Worm (Caenorhabditis elegans) whole organism, L4 larva: ENCODE measurements around the gene cdc-48.1.

Source experiments
- F44E2.7 ChIP-seq: fragments of 200-800 bp; sonication (Bioruptor generic); IDR thresholded peaks from 2 replicates; pipeline ENCODE4 v2.1.2; 2022; ENCODE audit warnings: missing genetic modification characterization, missing compliant biosample characterization
- F49E8.2 ChIP-seq: sonication (generic microtip); optimal IDR thresholded peaks from 2 replicates; lab custom pipeline; 2016; ENCODE audit warnings: missing compliant biosample characterization, mild to moderate bottlenecking, missing genetic modification characterization, borderline replicate concordance
- T20F7.1 ChIP-seq: fragments of 200-800 bp; sonication (Bioruptor generic); optimal IDR thresholded peaks from 2 replicates; lab custom pipeline; 2018; ENCODE audit warnings: mild to moderate bottlenecking, missing genetic modification characterization, missing compliant biosample characterization
- T26A8.4 ChIP-seq: fragments of 200-800 bp; sonication (Bioruptor generic); IDR thresholded peaks from 2 replicates; pipeline ENCODE4 v1.3.6; 2022; ENCODE audit warnings: missing genetic modification characterization, missing compliant biosample characterization
- Y105C5A.15 ChIP-seq: fragments of 200-800 bp; sonication (Bioruptor generic); IDR thresholded peaks from 2 replicates; pipeline ENCODE4 v1.3.6; 2022; ENCODE audit warnings: missing genetic modification characterization, missing compliant biosample characterization
- Y48G9A.11 ChIP-seq: fragments of 200-800 bp; sonication (Bioruptor generic); IDR thresholded peaks from 2 replicates; pipeline ENCODE4 v1.3.6; 2022; ENCODE audit warnings: missing genetic modification reagents, missing genetic modification characterization, missing compliant biosample characterization
- Y5F2A.4 ChIP-seq: fragments of 200-800 bp; sonication (Bioruptor generic); optimal IDR thresholded peaks from 2 replicates; lab custom pipeline; 2018; ENCODE audit warnings: mild to moderate bottlenecking, missing genetic modification characterization, missing compliant biosample characterization
- Y75B8A.6 ChIP-seq: fragments of 200-800 bp; sonication (Bioruptor generic); IDR thresholded peaks from 2 replicates; pipeline ENCODE4 v1.3.6; 2022; ENCODE audit warnings: missing genetic modification reagents, missing genetic modification characterization, missing compliant biosample characterization
- aha-1 ChIP-seq: fragments of 150-350 bp; peaks from one replicate; lab custom pipeline; 2014; ENCODE audit warnings: missing biosample characterization, missing genetic modification characterization
- ama-1 ChIP-seq: fragments of 150-350 bp; optimal IDR thresholded peaks from 2 replicates; lab custom pipeline; 2014; ENCODE audit warnings: inconsistent platforms, mixed read lengths
- ceh-20 ChIP-seq: fragments of 200-800 bp; sonication (Bioruptor generic); IDR thresholded peaks from 2 replicates; pipeline ENCODE4 v1.3.6; 2022; ENCODE audit warnings: missing genetic modification reagents, missing genetic modification characterization, missing compliant biosample characterization
- ceh-62 ChIP-seq: sonication (generic microtip); optimal IDR thresholded peaks from 2 replicates; lab custom pipeline; 2017; ENCODE audit warnings: missing biosample characterization, missing genetic modification characterization
- cey-2 ChIP-seq: sonication (generic microtip); optimal IDR thresholded peaks from 3 replicates; lab custom pipeline; 2017; ENCODE audit warnings: missing genetic modification characterization, mild to moderate bottlenecking, missing compliant biosample characterization, antibody characterized with exemption, borderline replicate concordance; ENCODE audit not compliant: insufficient read depth
- ctbp-1 ChIP-seq: fragments of 200-800 bp; sonication (Bioruptor generic); IDR thresholded peaks from 2 replicates; pipeline ENCODE4 v1.3.6; 2022; ENCODE audit warnings: missing genetic modification reagents, missing genetic modification characterization, missing compliant biosample characterization
- daf-16 ChIP-seq, 3 experiments: sonication (generic microtip); optimal IDR thresholded peaks; 2 replicates each; lab custom pipeline; 2016 to 2017; ENCODE audit warnings: missing genetic modification characterization in 3 of 3, missing genetic modification reagents in 3 of 3, mild to moderate bottlenecking in 2 of 3, missing compliant biosample characterization in 2 of 3, missing biosample characterization in 1 of 3, moderate library complexity in 1 of 3
- daf-19 ChIP-seq: fragments of 200-800 bp; sonication (Bioruptor generic); conservative IDR thresholded peaks from 2 replicates; pipeline ENCODE4 v1.3.6; 2022; ENCODE audit warnings: missing genetic modification characterization, missing compliant biosample characterization
- daf-8 ChIP-seq: fragments of 200-800 bp; sonication (Bioruptor generic); IDR thresholded peaks from 2 replicates; pipeline ENCODE4 v1.3.6; 2022; ENCODE audit warnings: missing genetic modification characterization, missing compliant biosample characterization
- hlh-11 ChIP-seq: fragments of 200-800 bp; sonication (Bioruptor generic); optimal IDR thresholded peaks from 2 replicates; lab custom pipeline; 2018; ENCODE audit warnings: mild to moderate bottlenecking, missing genetic modification characterization, missing compliant biosample characterization
- hlh-30 ChIP-seq: sonication (generic microtip); optimal IDR thresholded peaks from 2 replicates; lab custom pipeline; 2017; ENCODE audit warnings: antibody characterized with exemption, mild to moderate bottlenecking, missing genetic modification characterization, missing compliant biosample characterization; ENCODE audit not compliant: insufficient read depth
- lin-39 ChIP-seq: fragments of 150-350 bp; optimal IDR thresholded peaks from 2 replicates; lab custom pipeline; 2014; ENCODE audit warnings: missing biosample characterization, missing genetic modification reagents, missing genetic modification characterization
- lsy-2 ChIP-seq, 2 experiments: fragments of 150-350 bp in 1 of 2; sonication (generic microtip) in 1 of 2; optimal IDR thresholded peaks; 2 replicates each; lab custom pipeline; 2014 to 2017; ENCODE audit warnings: missing biosample characterization in 2 of 2, missing genetic modification characterization in 2 of 2
- madf-5 ChIP-seq, 2 experiments: fragments of 200-800 bp; sonication (Bioruptor generic); IDR thresholded peaks; 2 replicates each; pipeline ENCODE4 v1.3.6; 2022; ENCODE audit warnings: missing compliant biosample characterization in 2 of 2, missing genetic modification characterization in 2 of 2
- mdl-1 ChIP-seq, 2 experiments: fragments of 150-350 bp in 1 of 2; sonication (generic microtip) in 1 of 2; optimal IDR thresholded peaks; 2 replicates each; lab custom pipeline; 2014 to 2017; ENCODE audit warnings: missing biosample characterization in 2 of 2, missing genetic modification characterization in 2 of 2
- mdt-29 ChIP-seq: fragments of 200-800 bp; sonication (Bioruptor generic); IDR thresholded peaks from 2 replicates; pipeline ENCODE4 v1.3.6; 2022; ENCODE audit warnings: missing genetic modification reagents, missing genetic modification characterization, missing compliant biosample characterization
- nhr-10 ChIP-seq: fragments of 150-350 bp; optimal IDR thresholded peaks from 2 replicates; lab custom pipeline; 2014; ENCODE audit warnings: missing biosample characterization, missing genetic modification characterization
- nhr-102 ChIP-seq: sonication (generic microtip); optimal IDR thresholded peaks from 2 replicates; lab custom pipeline; 2016; ENCODE audit warnings: mild to moderate bottlenecking, missing genetic modification characterization, moderate library complexity, missing compliant biosample characterization
- nhr-11 ChIP-seq: fragments of 150-350 bp; optimal IDR thresholded peaks from 2 replicates; lab custom pipeline; 2014; ENCODE audit warnings: missing biosample characterization, missing genetic modification characterization
- nhr-25 ChIP-seq: sonication (generic microtip); optimal IDR thresholded peaks from 2 replicates; lab custom pipeline; 2017; ENCODE audit warnings: missing genetic modification characterization, mild to moderate bottlenecking, missing compliant biosample characterization, antibody characterized with exemption, moderate library complexity, borderline replicate concordance; ENCODE audit not compliant: insufficient read depth
- nhr-28 ChIP-seq: fragments of 150-350 bp; optimal IDR thresholded peaks from 2 replicates; lab custom pipeline; 2014; ENCODE audit warnings: missing biosample characterization, missing genetic modification characterization
- nhr-41 ChIP-seq: fragments of 200-800 bp; sonication (Bioruptor generic); IDR thresholded peaks from 2 replicates; pipeline ENCODE4 v1.3.6; 2022; ENCODE audit warnings: missing genetic modification reagents, missing genetic modification characterization, missing compliant biosample characterization
- rbr-2 ChIP-seq: sonication (generic microtip); optimal IDR thresholded peaks from 2 replicates; lab custom pipeline; 2016; ENCODE audit warnings: missing genotype, missing genetic modification characterization, missing compliant biosample characterization
- saeg-2 ChIP-seq: fragments of 200-800 bp; sonication (Bioruptor generic); IDR thresholded peaks from 2 replicates; pipeline ENCODE4 v1.3.6; 2022; ENCODE audit warnings: missing genetic modification reagents, missing genetic modification characterization, missing compliant biosample characterization
- sdz-12 ChIP-seq: fragments of 200-800 bp; sonication (Bioruptor generic); optimal IDR thresholded peaks from 2 replicates; lab custom pipeline; 2018; ENCODE audit warnings: mild to moderate bottlenecking, missing genetic modification characterization, missing compliant biosample characterization
- snpc-1.2 ChIP-seq: fragments of 200-800 bp; sonication (Bioruptor generic); IDR thresholded peaks from 2 replicates; pipeline ENCODE4 v1.3.6; 2022; ENCODE audit warnings: missing genetic modification reagents, missing genetic modification characterization, missing compliant biosample characterization
- snpc-4 ChIP-seq: fragments of 150-350 bp; optimal IDR thresholded peaks from 2 replicates; lab custom pipeline; 2014; ENCODE audit warnings: missing biosample characterization, missing genetic modification characterization
- spr-3 ChIP-seq: fragments of 200-800 bp; sonication (Bioruptor generic); optimal IDR thresholded peaks from 2 replicates; lab custom pipeline; 2018; ENCODE audit warnings: mild to moderate bottlenecking, missing genetic modification characterization, missing compliant biosample characterization
- tra-1 ChIP-seq: fragments of 200-800 bp; sonication (Bioruptor generic); IDR thresholded peaks from 2 replicates; pipeline ENCODE4 v1.3.6; 2022; ENCODE audit warnings: missing genetic modification reagents, missing genetic modification characterization, missing compliant biosample characterization
- unc-62 ChIP-seq, 3 experiments: fragments of 150-350 bp in 1 of 3; sonication (generic microtip); optimal IDR thresholded peaks in 2 of 3; peaks in 1 of 3; 1 replicate in 1 of 3; 2 replicates in 2 of 3; lab custom pipeline; 2014 to 2017; ENCODE audit warnings: missing biosample characterization in 3 of 3, missing genetic modification characterization in 3 of 3, missing genetic modification reagents in 3 of 3, missing genotype in 1 of 3
- zag-1 ChIP-seq: fragments of 150-350 bp; optimal IDR thresholded peaks from 2 replicates; lab custom pipeline; 2014; ENCODE audit warnings: missing biosample characterization, missing genetic modification characterization
- zip-11 ChIP-seq: fragments of 200-800 bp; sonication (Bioruptor generic); IDR thresholded peaks from 2 replicates; pipeline ENCODE4 v1.3.6; 2022; ENCODE audit warnings: missing genetic modification characterization, missing compliant biosample characterization
- zip-2 ChIP-seq: fragments of 150-350 bp; optimal IDR thresholded peaks from 2 replicates; lab custom pipeline; 2014; ENCODE audit warnings: missing biosample characterization, missing genetic modification characterization

Gene cdc-48.1

ce11 chrII:10555484-10556075 is 7.6 kb downstream of the cdc-48.1 start (continued):
- no peak for TF ChIP-seq madf-5 (GFP tag; IDR thresholded peaks at IDR 0.05; lab: Robert Waterston, UW)
- peak; percentile 82 for TF ChIP-seq nhr-11
- TF ChIP-seq F44E2.7 (GFP tag; lab: Robert Waterston, UW) = no peak
- peak; percentile 40 for TF ChIP-seq nhr-102 (tag; lab: Kevin White, UChicago)
- peak; percentile 86 for TF ChIP-seq hlh-30 (tag; lab: Kevin White, UChicago)
- peak; percentile 6 for TF ChIP-seq T20F7.1 (GFP tag; lab: Kevin White, UChicago)
- no peak for TF ChIP-seq snpc-4
- peak; percentile 85 for TF ChIP-seq mdt-29 (GFP tag; lab: Robert Waterston, UW)
- TF ChIP-seq snpc-1.2 (GFP tag; lab: Robert Waterston, UW) = no peak
- no peak for TF ChIP-seq zip-2 (tag; lab: Kevin White, UChicago)
- TF ChIP-seq T26A8.4 = no peak
- TF ChIP-seq F49E8.2 = no peak
- no peak for TF ChIP-seq zip-11 (GFP tag; lab: Robert Waterston, UW)
- TF ChIP-seq daf-8 (GFP tag; lab: Robert Waterston, UW) = no peak
- TF ChIP-seq hlh-11 (tag; lab: Kevin White, UChicago) = peak; percentile 85
- TF ChIP-seq daf-19 = 0 out of 2 replicates have a peak, but pooled peaks have one; percentile 9
- peak; percentile 79 for TF ChIP-seq nhr-10
- TF ChIP-seq unc-62 (GFP tag; optimal IDR thresholded peaks at IDR 0.05 in 1 of 2; lab: Kevin White, UChicago) = peak in 1 of 2 experiments; percentile 95
- no peak for TF ChIP-seq unc-62 (tag; optimal IDR thresholded peaks at IDR 0.05; lab: Kevin White, UChicago)
- no peak for TF ChIP-seq cey-2 (tag; lab: Kevin White, UChicago)

ce11 chrII:10554972-10555371 is 8.2 kb downstream of the cdc-48.1 start, which contains the start of gene mnk-1:
Gene mnk-1 (minus strand): TSS chrII:10555044.
- no peak for TF ChIP-seq ceh-62
- no peak for TF ChIP-seq tra-1
- TF ChIP-seq nhr-28 = no peak
- TF ChIP-seq zag-1 (tag; lab: Kevin White, UChicago) = no peak
- TF ChIP-seq cey-2 (tag; lab: Kevin White, UChicago) = no peak
- no peak for TF ChIP-seq saeg-2 (GFP tag; lab: Robert Waterston, UW)
- TF ChIP-seq aha-1 (tag; lab: Kevin White, UChicago) = peak; percentile 87
- TF ChIP-seq ceh-20 (GFP tag; lab: Robert Waterston, UW) = no peak

- TF ChIP-seq ceh-20 (GFP tag; lab: Robert Waterston, UW) = no peak
- TF ChIP-seq nhr-11 = no peak
- peak; percentile 38 for TF ChIP-seq ama-1
- peak; percentile 41 for TF ChIP-seq hlh-30 (tag; lab: Kevin White, UChicago)
- TF ChIP-seq snpc-1.2 (GFP tag; lab: Robert Waterston, UW) = no peak
- TF ChIP-seq spr-3 (GFP tag; lab: Kevin White, UChicago) = no peak
- peak; percentile 21 for TF ChIP-seq nhr-25 (tag; lab: Kevin White, UChicago)
- TF ChIP-seq Y75B8A.6 (GFP tag; lab: Robert Waterston, UW) = no peak
- TF ChIP-seq Y105C5A.15 = 0 out of 2 replicates have a peak, but pooled peaks have one; percentile 54
- no peak for TF ChIP-seq mdl-1 (tag; optimal IDR thresholded peaks at IDR 0.05; lab: Kevin White, UChicago)
- TF ChIP-seq sdz-12 (GFP tag; lab: Kevin White, UChicago) = peak; percentile 70
- TF ChIP-seq rbr-2 (tag; lab: Kevin White, UChicago) = no peak
- peak; percentile 35; the same call in 1 of the 2 replicates for TF ChIP-seq Y48G9A.11 (GFP tag; lab: Robert Waterston, UW)
- no peak for TF ChIP-seq lsy-2 (tag; optimal IDR thresholded peaks at IDR 0.05; lab: Kevin White, UChicago)
- 0 out of 2 replicates have a peak, but pooled peaks have one; percentile 19 for TF ChIP-seq tra-1
- no peak for TF ChIP-seq daf-16 (GFP tag; optimal IDR thresholded peaks at IDR 0.05; lab: Kevin White, UChicago)
- peak; percentile 19 for TF ChIP-seq daf-16 (tag; optimal IDR thresholded peaks at IDR 0.05; lab: Kevin White, UChicago)
- TF ChIP-seq lin-39 = no peak
- TF ChIP-seq ctbp-1 = 0 out of 2 replicates have a peak, but pooled peaks have one; percentile 11
- TF ChIP-seq unc-62 (GFP tag; optimal IDR thresholded peaks at IDR 0.05 in 1 of 2; lab: Kevin White, UChicago) = peak in 1 of 2 experiments; percentile 92
- no peak for TF ChIP-seq unc-62 (tag; optimal IDR thresholded peaks at IDR 0.05; lab: Kevin White, UChicago)
- no peak for TF ChIP-seq T26A8.4
- peak; percentile 8; the same call in 1 of the 2 replicates for TF ChIP-seq nhr-41
- no peak for TF ChIP-seq Y5F2A.4 (GFP tag; lab: Kevin White, UChicago)
- TF ChIP-seq, all 104 proteins: peak for 11
Observed at ce11 chrII:10554046-10554399, 9.2 kb downstream of the cdc-48.1 start.
